Worm (Caenorhabditis elegans): ENCODE data around the gene npr-32.

Gene npr-32

ce11 chrIV:17238951-17239350 is 8.1 kb upstream of the npr-32 start:
- TF ChIP-seq daf-12 (tag; optimal IDR thresholded peaks at IDR 0.05) (no peak), ces-1 (GFP tag; optimal IDR thresholded peaks at IDR 0.05) (peak; percentile 17)

DNA sequence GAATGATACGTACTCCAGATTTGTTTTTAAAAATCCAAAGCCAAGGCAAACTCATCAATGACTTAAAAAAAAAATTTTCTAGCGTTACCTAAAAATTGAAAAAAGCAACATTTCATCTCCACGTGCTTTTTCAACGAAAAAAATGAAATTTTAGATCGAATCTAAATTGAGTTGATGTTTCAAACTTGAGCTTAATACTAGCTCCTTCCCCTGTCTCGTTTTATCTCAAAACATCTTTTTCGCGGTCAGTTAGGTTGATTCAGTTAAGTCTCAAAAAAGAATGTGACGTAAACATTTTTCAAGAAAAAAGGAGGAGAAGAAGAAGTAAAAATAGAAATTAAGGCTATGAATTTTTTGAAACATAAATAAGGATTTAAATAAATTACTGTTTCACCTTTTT is 6.2 kb upstream of the npr-32 start:
- TF ChIP-seq Y105C5A.15 (GFP tag; IDR thresholded peaks at IDR 0.05) (no peak), fkh-10 (GFP tag; optimal IDR thresholded peaks at IDR 0.05) (peak; percentile 64)

- TF ChIP-seq fkh-10 (GFP tag; optimal IDR thresholded peaks at IDR 0.05) (peak; percentile 75), ces-1 (GFP tag; optimal IDR thresholded peaks at IDR 0.05) (peak; percentile 77), spr-1 (tag; optimal IDR thresholded peaks at IDR 0.05) (no peak)
Observed at ce11 chrIV:17233494-17233893, 2.6 kb upstream of the npr-32 start.

DNA sequence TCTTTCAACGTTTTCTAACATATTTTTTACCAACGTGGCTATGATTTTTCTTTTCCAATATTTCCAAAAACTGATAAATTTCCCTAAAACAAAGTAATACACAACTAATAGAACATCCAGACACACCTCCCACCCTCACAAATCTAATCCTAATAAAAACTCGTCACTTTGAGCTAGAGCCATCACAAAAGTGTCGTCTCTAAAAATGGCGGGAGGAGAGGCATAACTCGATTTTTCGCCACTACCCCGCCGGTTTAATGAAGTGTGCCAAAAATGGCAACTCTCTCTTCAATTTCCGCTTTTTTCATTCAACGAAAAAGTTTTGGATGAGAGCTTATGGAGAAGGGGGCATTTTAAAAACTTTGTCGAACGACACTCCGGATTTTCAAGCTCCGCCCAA is 2.0 kb upstream of the npr-32 start:
- TF ChIP-seq Y75B8A.6 (GFP tag; IDR thresholded peaks at IDR 0.05): no peak
- TF ChIP-seq ces-1 (GFP tag; optimal IDR thresholded peaks at IDR 0.05): peak; percentile 41

DNA sequence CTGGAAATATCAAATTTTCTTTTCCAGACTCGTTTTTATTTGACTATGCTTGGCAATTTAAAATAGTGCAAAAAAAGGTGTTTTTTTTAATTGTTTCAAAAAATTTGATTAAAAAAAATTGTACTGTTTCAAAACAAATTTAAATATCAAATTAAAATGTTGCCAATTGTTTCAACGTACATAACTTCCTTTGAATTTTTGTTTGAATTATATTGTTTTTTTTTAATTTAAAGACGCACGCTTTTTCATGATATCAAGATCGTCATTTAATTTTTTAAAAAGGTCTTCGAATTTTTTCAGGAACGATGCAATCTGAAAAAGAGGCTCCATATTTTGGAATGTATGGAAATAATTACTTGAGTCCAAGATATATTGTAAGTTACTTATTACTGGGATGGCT is 7.4 kb downstream of the npr-32 start, which contains the start of gene Y116A8B.4:
Gene Y116A8B.4, plus strand, starts transcription at position 301 of the 400 bp plus-strand sequence.
- TF ChIP-seq jun-1 (tag; optimal IDR thresholded peaks at IDR 0.05): no peak
- no peak for TF ChIP-seq lin-39 (tag; optimal IDR thresholded peaks at IDR 0.05)
- TF ChIP-seq zip-11 (GFP tag; IDR thresholded peaks at IDR 0.05): no peak
- TF ChIP-seq mxl-3 (GFP tag; optimal IDR thresholded peaks at IDR 0.05): no peak
- TF ChIP-seq zip-2 (tag; optimal IDR thresholded peaks at IDR 0.05): no peak
- TF ChIP-seq mxl-2 (GFP tag; conservative IDR thresholded peaks at IDR 0.05): no peak
- no peak for TF ChIP-seq mep-1 (tag; optimal IDR thresholded peaks at IDR 0.05)
- no peak for TF ChIP-seq R02D3.7 (tag; optimal IDR thresholded peaks at IDR 0.05)

- TF ChIP-seq snpc-1.2 (GFP tag; IDR thresholded peaks at IDR 0.05) (peak; percentile 55; the same call in 1 of the 2 replicates), lin-38 (GFP tag; IDR thresholded peaks at IDR 0.05) (0 out of 2 replicates have a peak, but pooled peaks have one; percentile 14)
Observed at ce11 chrIV:17222145-17222544, 8.7 kb downstream of the npr-32 start.

- no peak for TF ChIP-seq sdz-12 (GFP tag; optimal IDR thresholded peaks at IDR 0.05)
- TF ChIP-seq ceh-28 (tag; optimal IDR thresholded peaks at IDR 0.05): no peak
- no peak for TF ChIP-seq mes-2 (tag; optimal IDR thresholded peaks at IDR 0.05; ENCODE audit: poor library complexity, severe bottlenecking)
- no peak for TF ChIP-seq zip-2 (tag; optimal IDR thresholded peaks at IDR 0.05)
- no peak for TF ChIP-seq Y105C5A.15 (GFP tag; IDR thresholded peaks at IDR 0.05)
- TF ChIP-seq Y5F2A.4 (GFP tag; optimal IDR thresholded peaks at IDR 0.05): no peak
Observed at ce11 chrIV:17216048-17216447, 14.8 kb downstream of the npr-32 start, which contains the start of gene Y116A8B.1. Y116A8B.1 (plus strand) TSS chrIV:17216348.

DNA sequence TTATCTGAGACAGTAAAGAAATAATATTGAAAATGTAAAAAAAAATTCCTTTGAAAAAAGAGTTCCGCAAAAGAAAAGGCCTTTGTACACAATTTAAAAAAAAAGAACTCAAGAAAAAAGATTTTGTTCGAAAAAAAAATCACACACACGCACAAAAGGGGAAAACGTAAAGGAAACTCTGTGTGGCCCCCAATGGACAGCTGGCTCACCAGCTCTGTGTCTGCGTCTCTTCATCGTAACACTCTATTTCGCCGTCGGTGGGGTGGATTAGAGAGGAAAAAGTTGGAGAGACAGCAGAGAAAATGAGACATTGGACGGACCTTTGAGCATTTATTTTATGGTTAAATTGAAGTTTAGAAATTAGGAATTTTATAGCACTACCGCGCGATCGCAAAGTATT is 15.8 kb downstream of the npr-32 start:
- TF ChIP-seq mep-1 (tag; optimal IDR thresholded peaks at IDR 0.05): no peak
- TF ChIP-seq hmg-1.1 (GFP tag; IDR thresholded peaks at IDR 0.05): 0 out of 2 replicates have a peak, but pooled peaks have one; percentile 31
- TF ChIP-seq snpc-1.2 (GFP tag; IDR thresholded peaks at IDR 0.05): 0 out of 2 replicates have a peak, but pooled peaks have one; percentile 14

- TF ChIP-seq lin-29 (GFP tag; IDR thresholded peaks at IDR 0.05): no peak
- TF ChIP-seq aha-1 (tag): peak; percentile 72
- TF ChIP-seq Y75B8A.6 (GFP tag; IDR thresholded peaks at IDR 0.05): no peak
- no peak for TF ChIP-seq tag-97 (GFP tag; IDR thresholded peaks at IDR 0.05)
- no peak for TF ChIP-seq jun-1 (tag; optimal IDR thresholded peaks at IDR 0.05)
Observed at ce11 chrIV:17210754-17211153, 20.1 kb downstream of the npr-32 start.

All from whole organism, L4 larva.